Fruit fly (Drosophila melanogaster) whole organism, wandering third instar larva: ENCODE measurements around the gene east.

ENCODE experiments used
- Abd-B ChIP-seq: fragments of >200 bp; optimal IDR thresholded peaks from 2 replicates; lab custom pipeline; 2017; ENCODE audit warnings: missing biosample characterization, missing genetic modification characterization
- CG32264 ChIP-seq: fragments of 200-800 bp; sonication (Bioruptor generic); optimal IDR thresholded peaks from 2 replicates; lab custom pipeline; 2016; ENCODE audit warnings: missing biosample characterization, missing genetic modification characterization
- CG9705 ChIP-seq: fragments of 200-800 bp; sonication (Bioruptor generic); optimal IDR thresholded peaks from 2 replicates; lab custom pipeline; 2018; ENCODE audit warnings: missing biosample characterization, mild to moderate bottlenecking, missing genetic modification characterization
- Dfd ChIP-seq: fragments of >200 bp; optimal IDR thresholded peaks from 2 replicates; lab custom pipeline; 2017; ENCODE audit warnings: missing biosample characterization, missing genetic modification characterization
- Dif ChIP-seq: fragments of 200-275, 200-300 bp; sonication (Bioruptor generic); optimal IDR thresholded peaks from 2 replicates; lab custom pipeline; 2018; ENCODE audit warnings: missing biosample characterization, missing genetic modification characterization; ENCODE audit not compliant: partially characterized antibody
- GATAd ChIP-seq: sonication (Bioruptor generic); optimal IDR thresholded peaks from 2 replicates; lab custom pipeline; 2016; ENCODE audit warnings: missing biosample characterization, missing genetic modification characterization
- HLH106 ChIP-seq: fragments of 200-800 bp; optimal IDR thresholded peaks from 3 replicates; lab custom pipeline; 2019; ENCODE audit warnings: missing biosample characterization, mild to moderate bottlenecking, missing genetic modification characterization, moderate library complexity
- Hnf4 ChIP-seq: fragments of 200-800 bp; sonication (Bioruptor generic); optimal IDR thresholded peaks from 2 replicates; lab custom pipeline; 2016; ENCODE audit warnings: missing biosample characterization, mild to moderate bottlenecking, missing genetic modification characterization
- Hr78 ChIP-seq: fragments of >200 bp; optimal IDR thresholded peaks from 2 replicates; lab custom pipeline; 2017; ENCODE audit warnings: missing biosample characterization, missing genetic modification characterization
- Hr83 ChIP-seq: fragments of 200-300 bp; sonication (Bioruptor generic); optimal IDR thresholded peaks from 2 replicates; lab custom pipeline; 2016; ENCODE audit warnings: missing biosample characterization, mild to moderate bottlenecking, missing genetic modification characterization, moderate library complexity; ENCODE audit not compliant: poor library complexity, severe bottlenecking
- Jra ChIP-seq: sonication (Bioruptor generic); optimal IDR thresholded peaks from 2 replicates; lab custom pipeline; 2016; ENCODE audit warnings: missing biosample characterization, missing genetic modification characterization
- Mio ChIP-seq: sonication (Bioruptor generic); optimal IDR thresholded peaks from 2 replicates; lab custom pipeline; 2016; ENCODE audit warnings: missing biosample characterization, missing genetic modification characterization
- Myc ChIP-seq: fragments of >200 bp; optimal IDR thresholded peaks from 2 replicates; lab custom pipeline; 2017
- N ChIP-seq: fragments of >200 bp; optimal IDR thresholded peaks from 2 replicates; lab custom pipeline; 2018; ENCODE audit warnings: missing biosample characterization, missing external identifiers, missing genetic modification characterization
- OdsH ChIP-seq: fragments of 200-800 bp; sonication (Bioruptor generic); optimal IDR thresholded peaks from 2 replicates; lab custom pipeline; 2016; ENCODE audit warnings: missing biosample characterization, mild to moderate bottlenecking, missing genetic modification characterization
- Rel ChIP-seq, 2 experiments: fragments of 200-800 bp; sonication (Bioruptor generic) in 1 of 2; optimal IDR thresholded peaks; 2 replicates in 1 of 2; 3 replicates in 1 of 2; lab custom pipeline; 2016 to 2019; ENCODE audit warnings: mild to moderate bottlenecking in 2 of 2, missing biosample characterization in 2 of 2, missing genetic modification characterization in 2 of 2, moderate library complexity in 1 of 2
- Sp1 ChIP-seq: fragments of 200-800 bp; sonication (Bioruptor generic); optimal IDR thresholded peaks from 3 replicates; lab custom pipeline; 2019; ENCODE audit warnings: missing biosample characterization, mild to moderate bottlenecking, missing genetic modification characterization, moderate library complexity
- Vsx2 ChIP-seq: fragments of 200-300, 225-300 bp; sonication (Bioruptor generic); optimal IDR thresholded peaks from 2 replicates; lab custom pipeline; 2018; ENCODE audit warnings: missing biosample characterization, missing genetic modification characterization; ENCODE audit not compliant: partially characterized antibody
- br ChIP-seq: fragments of 200-800 bp; sonication (Bioruptor generic); optimal IDR thresholded peaks from 2 replicates; lab custom pipeline; 2016; ENCODE audit warnings: missing biosample characterization, missing genetic modification characterization
- brk ChIP-seq: fragments of 200-800 bp; sonication (Bioruptor generic); optimal IDR thresholded peaks from 2 replicates; lab custom pipeline; 2016; ENCODE audit warnings: missing biosample characterization, mild to moderate bottlenecking, missing genetic modification characterization
- dl ChIP-seq, 2 experiments: fragments of 175-275, 200-275 bp in 1 of 2; fragments of 200-275 bp in 1 of 2; sonication (Bioruptor generic); optimal IDR thresholded peaks; lab custom pipeline; 2018; ENCODE audit warnings: mild to moderate bottlenecking in 2 of 2, missing biosample characterization in 2 of 2, missing genetic modification characterization in 2 of 2, moderate library complexity in 2 of 2; ENCODE audit not compliant: partially characterized antibody in 2 of 2, insufficient read depth in 1 of 2
- dmrt93B ChIP-seq: fragments of 200-800 bp; sonication (Bioruptor generic); optimal IDR thresholded peaks from 2 replicates; lab custom pipeline; 2018; ENCODE audit warnings: missing biosample characterization, mild to moderate bottlenecking, missing genetic modification characterization
- dsf ChIP-seq: sonication (Bioruptor generic); optimal IDR thresholded peaks from 2 replicates; lab custom pipeline; 2016; ENCODE audit warnings: missing biosample characterization, missing genetic modification characterization, borderline replicate concordance
- ey ChIP-seq: fragments of 200-800 bp; sonication (Bioruptor generic); optimal IDR thresholded peaks from 2 replicates; lab custom pipeline; 2016; ENCODE audit warnings: missing biosample characterization, missing genetic modification characterization
- foxo ChIP-seq, 2 experiments: fragments of 200-800 bp; sonication (Bioruptor generic); optimal IDR thresholded peaks; 2 replicates in 1 of 2; 3 replicates in 1 of 2; lab custom pipeline; 2016 to 2017; ENCODE audit warnings: missing biosample characterization in 2 of 2, missing genetic modification characterization in 2 of 2
- fru ChIP-seq: fragments of 200-800 bp; sonication (Bioruptor generic); optimal IDR thresholded peaks from 3 replicates; lab custom pipeline; 2016; ENCODE audit warnings: missing biosample characterization, mild to moderate bottlenecking, missing genetic modification characterization
- h ChIP-seq: fragments of 200-800 bp; sonication (Bioruptor generic); optimal IDR thresholded peaks from 3 replicates; lab custom pipeline; 2016; ENCODE audit warnings: missing biosample characterization, mild to moderate bottlenecking, missing genetic modification characterization
- jim ChIP-seq: fragments of 175-275, 200-325 bp; sonication (Bioruptor generic); optimal IDR thresholded peaks from 2 replicates; lab custom pipeline; 2016; ENCODE audit warnings: missing biosample characterization, mild to moderate bottlenecking, missing genetic modification characterization
- lola ChIP-seq: fragments of >200 bp; optimal IDR thresholded peaks from 2 replicates; lab custom pipeline; 2017; ENCODE audit warnings: missing biosample characterization, missing genetic modification characterization
- rgr ChIP-seq: fragments of 200-800 bp; sonication (Bioruptor generic); optimal IDR thresholded peaks from 3 replicates; lab custom pipeline; 2016; ENCODE audit warnings: missing biosample characterization, mild to moderate bottlenecking, missing genetic modification characterization
- sage ChIP-seq: fragments of 200-800 bp; sonication (Bioruptor generic); optimal IDR thresholded peaks from 2 replicates; lab custom pipeline; 2016; ENCODE audit warnings: missing biosample characterization, mild to moderate bottlenecking, missing genetic modification characterization
- sv ChIP-seq: fragments of 200-800 bp; sonication (Bioruptor generic); optimal IDR thresholded peaks from 3 replicates; lab custom pipeline; 2016; ENCODE audit warnings: missing biosample characterization, missing genetic modification characterization
- tai ChIP-seq: sonication (Bioruptor generic); optimal IDR thresholded peaks from 2 replicates; lab custom pipeline; 2016; ENCODE audit warnings: missing biosample characterization, missing genetic modification characterization
- usp ChIP-seq: fragments of >200 bp; optimal IDR thresholded peaks from 2 replicates; lab custom pipeline; 2017; ENCODE audit warnings: missing biosample characterization, missing genetic modification characterization
- woc ChIP-seq: sonication (Bioruptor generic); optimal IDR thresholded peaks from 2 replicates; lab custom pipeline; 2016; ENCODE audit warnings: missing biosample characterization, mild to moderate bottlenecking, missing genetic modification characterization

east gene

DNA sequence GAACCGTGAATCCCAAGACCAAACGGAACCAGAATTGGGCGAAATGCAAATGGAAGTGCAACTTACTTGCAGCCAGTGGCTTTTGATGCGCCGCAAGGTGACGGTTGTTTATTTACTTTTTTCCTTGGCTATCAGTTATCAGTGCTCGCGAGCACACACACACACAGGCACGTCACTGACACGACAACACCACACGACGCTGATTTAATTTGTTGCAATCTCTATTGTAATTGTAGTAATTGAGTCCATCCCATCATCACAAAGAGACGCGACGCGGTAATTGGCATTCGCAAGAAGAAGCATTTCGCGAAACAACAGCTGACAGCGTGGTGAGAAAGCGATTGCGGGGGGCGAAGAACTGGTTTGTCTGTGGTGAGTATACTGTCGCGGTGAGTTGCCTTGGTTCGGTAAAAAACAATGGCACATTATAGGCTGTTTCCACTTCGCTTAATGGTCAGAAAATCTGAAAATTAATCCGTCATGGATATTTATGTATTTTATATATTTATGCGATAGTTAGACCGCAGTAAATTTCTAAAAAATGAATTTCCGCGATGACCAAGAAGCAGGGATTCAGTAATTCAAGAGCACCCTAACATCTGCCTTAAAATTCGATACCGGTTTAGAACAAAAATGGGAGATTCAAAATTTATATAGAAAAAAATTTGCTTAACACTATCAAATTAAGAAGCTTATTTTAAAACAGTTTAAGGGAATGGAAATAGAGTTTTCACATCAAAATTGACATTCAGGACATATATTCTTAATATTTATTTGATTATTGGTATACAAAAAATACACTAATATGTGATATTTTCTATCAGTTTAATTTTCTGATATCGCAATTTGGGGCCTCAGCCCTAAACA is 31.6 kb downstream of the east start, which contains the start of the genes Actn and usp (continued):
- TF ChIP-seq Dif (GFP tag; lab: Kevin White, UChicago) (no peak), Abd-B (GFP tag; lab: Kevin White, UChicago) (peak; percentile 40), tai (GFP tag; lab: Kevin White, UChicago) (no peak)

DNA sequence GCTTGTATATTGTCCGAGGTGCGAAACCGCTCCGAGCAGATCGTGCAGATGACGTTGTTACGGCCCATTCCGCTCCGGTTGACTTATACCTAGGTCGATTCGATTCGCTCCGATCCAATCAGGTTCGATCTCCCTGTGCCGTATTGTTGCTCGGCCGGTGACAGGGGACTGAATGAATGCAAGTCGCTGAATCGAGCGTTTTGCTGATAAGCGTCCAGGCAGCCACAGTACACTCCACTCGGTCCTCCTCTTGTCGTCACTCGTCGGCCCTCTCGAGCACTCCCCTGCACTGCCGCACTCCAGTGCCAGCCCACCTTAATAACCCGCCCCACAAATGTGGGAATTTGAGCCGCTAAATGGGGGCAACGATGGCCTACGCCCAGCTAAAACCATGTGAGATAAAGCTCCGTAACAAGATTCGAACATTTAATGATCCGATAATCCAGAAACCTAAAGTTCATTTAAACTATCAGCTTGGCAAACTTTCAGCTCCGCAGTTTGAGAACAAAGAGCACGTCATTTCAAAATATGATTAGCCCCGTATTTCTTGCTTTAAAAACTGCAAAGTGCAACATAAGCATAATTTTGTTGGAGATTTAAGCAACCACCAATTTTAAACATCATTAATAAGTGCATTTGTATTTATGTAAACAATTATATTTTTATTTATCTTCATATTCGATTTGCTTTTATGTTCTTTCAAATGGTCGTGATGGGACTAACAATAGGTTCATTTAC is 33.2 kb downstream of the east start, which contains the start of gene CG4325:
Gene CG4325 (minus strand): TSS at position 159 of the 738 bp plus-strand sequence.
- peak; percentile 37 for TF ChIP-seq Dif (GFP tag; lab: Kevin White, UChicago)
- TF ChIP-seq br = peak; percentile 0
- no peak for TF ChIP-seq Vsx2
- no peak for TF ChIP-seq N (GFP tag; lab: Kevin White, UChicago)

DNA sequence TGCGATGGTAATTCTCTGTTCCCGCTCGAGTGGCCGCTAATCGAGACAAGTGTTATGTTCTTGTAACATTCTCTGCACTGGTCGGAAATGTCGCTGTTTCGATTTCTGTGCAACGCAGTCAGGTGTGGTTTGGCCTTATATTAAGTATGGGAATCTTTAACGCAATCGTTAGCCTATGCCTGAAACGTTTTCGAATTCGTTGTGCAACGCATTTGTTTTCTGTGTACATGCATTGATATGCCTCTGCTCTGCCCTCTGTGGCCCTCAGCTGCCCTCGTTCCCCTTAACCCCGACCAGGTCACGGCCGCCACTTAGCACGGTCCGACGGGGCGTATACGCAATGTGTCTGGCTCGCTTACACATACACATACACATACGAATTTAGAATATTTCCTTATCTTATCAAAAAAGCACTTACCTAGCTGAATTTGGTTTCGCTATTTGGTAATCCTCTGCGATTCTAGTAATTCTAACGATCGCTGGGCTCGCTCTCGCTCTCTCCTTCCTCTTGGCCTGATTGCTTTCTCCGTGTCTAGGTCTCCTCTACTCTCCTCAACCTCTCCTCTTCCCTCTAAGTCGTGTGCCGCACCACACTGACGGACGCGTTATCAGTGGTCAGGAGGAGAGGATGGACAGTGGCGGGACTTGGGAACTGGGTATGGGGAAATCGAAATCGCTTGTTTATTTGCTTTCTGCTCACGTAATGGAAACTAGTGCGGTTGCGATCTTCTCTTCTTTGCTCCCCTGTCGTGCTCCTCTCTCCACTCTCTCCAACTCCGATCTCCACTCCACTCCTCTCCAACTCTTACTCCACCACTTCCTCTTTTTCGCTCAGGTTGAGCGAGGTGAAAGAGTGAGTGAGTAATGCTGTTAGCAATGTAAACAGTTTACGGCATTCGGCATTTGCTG is 38.4 kb downstream of the east start:
- TF ChIP-seq Myc (lab: Kevin White, UChicago) (no peak), Hr83 (GFP tag; lab: Kevin White, UChicago) (no peak), Mio (no peak), dmrt93B (GFP tag; lab: Kevin White, UChicago) (no peak), tai (GFP tag; lab: Kevin White, UChicago) (no peak), dsf (GFP tag; lab: Kevin White, UChicago) (no peak), rgr (GFP tag; lab: Kevin White, UChicago) (no peak), CG32264 (GFP tag; lab: Kevin White, UChicago) (no peak), Dif (GFP tag; lab: Kevin White, UChicago) (no peak), HLH106 (tag; lab: Kevin White, UChicago) (peak; percentile 11), Dfd (GFP tag; lab: Kevin White, UChicago) (no peak), brk (GFP tag; lab: Kevin White, UChicago) (no peak), Hr78 (no peak), GATAd (GFP tag; lab: Kevin White, UChicago) (no peak), br (peak; percentile 75), Hnf4 (GFP tag; lab: Kevin White, UChicago) (no peak), sage (GFP tag; lab: Kevin White, UChicago) (no peak), dl (GFP tag; optimal IDR thresholded peaks at IDR 0.05; lab: Kevin White, UChicago; ENCODE audit: insufficient read depth in 1 of 2, partially characterized antibody in 2 of 2) (no peak), CG9705 (no peak), jim (GFP tag; lab: Kevin White, UChicago) (no peak), Vsx2 (no peak), fru (no peak), h (peak; percentile 67), Jra (no peak), Rel (GFP tag; optimal IDR thresholded peaks at IDR 0.05; lab: Kevin White, UChicago) (no peak), Rel (tag; optimal IDR thresholded peaks at IDR 0.05; lab: Kevin White, UChicago) (no peak)

DNA sequence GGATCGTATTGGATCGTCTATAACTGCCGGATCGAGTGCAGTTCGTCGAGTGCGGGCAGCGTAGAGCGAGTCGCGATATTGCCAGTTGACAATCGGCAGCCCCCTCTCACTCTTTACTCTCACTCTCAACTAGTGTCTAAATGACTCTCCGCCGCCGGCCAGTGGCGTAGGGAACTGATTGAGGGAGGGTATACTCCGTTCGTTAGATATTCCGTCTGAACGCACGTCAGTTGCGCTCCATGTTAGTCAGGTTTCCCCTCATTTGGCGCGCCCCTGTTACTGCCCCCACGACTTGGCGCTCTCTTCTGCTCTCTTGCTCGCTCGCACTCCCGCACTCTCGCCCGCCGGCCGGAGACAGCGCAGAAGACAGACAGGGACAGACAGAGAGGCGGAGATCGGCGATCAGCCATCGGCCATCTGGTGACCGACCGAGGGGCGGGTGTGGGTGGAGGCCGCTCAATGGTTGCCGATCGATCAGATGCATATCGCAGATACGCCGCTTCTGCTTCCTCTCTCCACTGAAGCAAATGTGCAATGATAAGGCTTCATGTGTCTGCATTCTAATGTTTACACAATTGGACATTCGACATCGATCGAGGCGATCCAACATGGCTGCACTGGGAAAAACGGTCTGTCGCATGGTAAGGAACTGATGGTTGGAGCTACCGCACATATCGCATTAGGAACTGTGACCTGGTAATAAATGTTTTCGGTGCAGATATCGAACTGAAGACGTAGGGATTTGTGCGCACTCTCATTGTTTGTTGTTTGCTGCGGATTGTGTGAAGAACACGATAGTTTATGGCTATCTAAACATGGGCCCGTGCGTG is 39.6 kb downstream of the east start, which contains the start of gene moody:
Gene moody (minus strand): TSS at position 51 of the 830 bp plus-strand sequence.
- no peak for TF ChIP-seq tai (GFP tag; lab: Kevin White, UChicago)
- TF ChIP-seq br = peak; percentile 98
- no peak for TF ChIP-seq lola (GFP tag; lab: Kevin White, UChicago)
- TF ChIP-seq Mio = peak; percentile 89
- peak; percentile 90 for TF ChIP-seq woc (GFP tag; lab: Kevin White, UChicago)
- TF ChIP-seq Sp1 (GFP tag; lab: Kevin White, UChicago) = peak; percentile 94
- no peak for TF ChIP-seq usp
- TF ChIP-seq Myc (lab: Kevin White, UChicago) = no peak
- no peak for TF ChIP-seq Dfd (GFP tag; lab: Kevin White, UChicago)
- TF ChIP-seq sage (GFP tag; lab: Kevin White, UChicago) = peak; percentile 84
- peak; percentile 75 for TF ChIP-seq Rel (GFP tag; optimal IDR thresholded peaks at IDR 0.05; lab: Kevin White, UChicago)
- TF ChIP-seq Rel (tag; optimal IDR thresholded peaks at IDR 0.05; lab: Kevin White, UChicago) = peak; percentile 84
- TF ChIP-seq sv (GFP tag; lab: Kevin White, UChicago) = peak; percentile 93
- TF ChIP-seq Dif (GFP tag; lab: Kevin White, UChicago) = peak; percentile 76
- no peak for TF ChIP-seq Vsx2
- TF ChIP-seq OdsH (GFP tag; lab: Kevin White, UChicago) = peak; percentile 96
- peak; percentile 97 for TF ChIP-seq ey
- TF ChIP-seq Abd-B (GFP tag; lab: Kevin White, UChicago) = no peak
- peak; percentile 79 for TF ChIP-seq dsf (GFP tag; lab: Kevin White, UChicago)
- peak; percentile 77 to 99 for TF ChIP-seq foxo (GFP tag; optimal IDR thresholded peaks at IDR 0.05; lab: Kevin White, UChicago)
- no peak for TF ChIP-seq brk (GFP tag; lab: Kevin White, UChicago)
